Fruit fly (Drosophila melanogaster): Measurements from ENCODE around the gene CG33268.
"Not testable (repeated sequence)": the region's sequence is repeated elsewhere in the genome, so short reads cannot be mapped to it uniquely, and the experiment has no call there.

Gene CG33268

DNA sequence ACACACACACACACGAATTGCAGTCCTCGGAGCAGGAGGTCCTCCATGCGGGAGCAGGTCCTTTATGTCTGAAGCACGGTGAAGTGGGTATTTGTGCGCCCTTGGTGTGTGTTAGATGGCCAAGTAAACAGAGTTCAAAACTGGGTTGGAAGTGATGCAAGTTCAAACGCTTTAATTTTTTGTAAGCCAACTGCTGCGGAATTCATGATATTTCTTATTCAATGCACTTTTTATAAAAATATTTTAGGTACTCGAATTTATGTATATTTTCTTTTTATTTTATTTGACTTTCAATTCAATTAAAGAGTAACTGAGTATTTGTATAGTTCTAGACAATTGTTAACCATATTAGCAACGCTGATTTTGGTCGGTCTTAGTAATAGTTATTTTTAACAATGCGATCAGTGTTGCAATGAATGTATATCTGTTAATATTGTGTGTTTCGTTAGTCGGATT lies 9.0 kb upstream of the CG33268 start, which contains the start of the genes CG14137 and CG46394:
Gene CG14137 (minus strand): TSS at position 101 of the 456 bp plus-strand sequence.
Gene CG46394 (plus strand): TSS at position 406 of the 456 bp plus-strand sequence.
- TF ChIP-seq CG12605 (GFP tag; IDR thresholded peaks at IDR 0.05) (no peak), Ets98B (GFP tag; IDR thresholded peaks at IDR 0.05) (no peak), CG8159 (tag; optimal IDR thresholded peaks at IDR 0.05) (no peak), CG9948 (tag; optimal IDR thresholded peaks at IDR 0.05) (no peak), Snoo (tag; optimal IDR thresholded peaks at IDR 0.05) (no peak), CG8301 (tag; optimal IDR thresholded peaks at IDR 0.05) (no peak)

DNA sequence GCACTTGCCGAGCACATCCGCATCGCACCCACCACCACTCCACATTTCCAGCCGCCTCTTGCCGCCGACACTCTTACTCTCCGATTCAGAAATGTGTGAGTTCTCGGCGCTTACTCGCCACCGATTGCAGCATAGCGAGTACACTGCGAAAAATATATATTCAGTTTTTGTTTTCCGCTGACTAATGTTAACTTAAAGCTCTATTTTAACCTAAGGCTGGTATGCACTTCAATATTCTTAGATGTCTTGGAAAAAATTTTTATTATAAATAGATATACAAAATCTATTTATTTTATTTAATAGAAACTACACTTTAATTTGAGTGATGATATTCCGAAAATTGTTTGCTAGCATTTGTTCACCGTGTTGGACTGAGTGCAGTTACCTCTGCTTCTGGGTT lies 8.2 kb upstream of the CG33268 start:
- TF ChIP-seq CG10348 (GFP tag; IDR thresholded peaks at IDR 0.05) (no peak), EcR (GFP tag; optimal IDR thresholded peaks at IDR 0.05) (peak; percentile 52), gl (tag; optimal IDR thresholded peaks at IDR 0.05) (no peak), CG14655 (GFP tag; optimal IDR thresholded peaks at IDR 0.05) (peak; percentile 18), fd96Ca (GFP tag; IDR thresholded peaks at IDR 0.05) (no peak), CG32121 (GFP tag; IDR thresholded peaks at IDR 0.05) (no peak), Pif1A (GFP tag; optimal IDR thresholded peaks at IDR 0.05) (no peak), CG15710 (tag; optimal IDR thresholded peaks at IDR 0.05) (peak; percentile 61), Snoo (tag; optimal IDR thresholded peaks at IDR 0.05) (peak; percentile 22), Pif1B (GFP tag; optimal IDR thresholded peaks at IDR 0.05) (peak; percentile 2), rn (GFP tag; IDR thresholded peaks at IDR 0.05) (no peak), CG12605 (GFP tag; IDR thresholded peaks at IDR 0.05) (no peak), Ets98B (GFP tag; IDR thresholded peaks at IDR 0.05) (no peak), CG13204 (GFP tag; optimal IDR thresholded peaks at IDR 0.05) (peak; percentile 29), D1 (tag; optimal IDR thresholded peaks at IDR 0.05) (no peak), CG8159 (tag; optimal IDR thresholded peaks at IDR 0.05) (peak; percentile 52), CG4496 (GFP tag; IDR thresholded peaks at IDR 0.05) (0 out of 3 replicates have a peak, but pooled peaks have one; percentile 22), CG8301 (tag; optimal IDR thresholded peaks at IDR 0.05) (no peak), CG17806 (tag; optimal IDR thresholded peaks at IDR 0.05) (peak; percentile 34), CG9948 (tag; optimal IDR thresholded peaks at IDR 0.05) (peak; percentile 38), CG34367 (tag; optimal IDR thresholded peaks at IDR 0.05) (peak; percentile 18)

DNA sequence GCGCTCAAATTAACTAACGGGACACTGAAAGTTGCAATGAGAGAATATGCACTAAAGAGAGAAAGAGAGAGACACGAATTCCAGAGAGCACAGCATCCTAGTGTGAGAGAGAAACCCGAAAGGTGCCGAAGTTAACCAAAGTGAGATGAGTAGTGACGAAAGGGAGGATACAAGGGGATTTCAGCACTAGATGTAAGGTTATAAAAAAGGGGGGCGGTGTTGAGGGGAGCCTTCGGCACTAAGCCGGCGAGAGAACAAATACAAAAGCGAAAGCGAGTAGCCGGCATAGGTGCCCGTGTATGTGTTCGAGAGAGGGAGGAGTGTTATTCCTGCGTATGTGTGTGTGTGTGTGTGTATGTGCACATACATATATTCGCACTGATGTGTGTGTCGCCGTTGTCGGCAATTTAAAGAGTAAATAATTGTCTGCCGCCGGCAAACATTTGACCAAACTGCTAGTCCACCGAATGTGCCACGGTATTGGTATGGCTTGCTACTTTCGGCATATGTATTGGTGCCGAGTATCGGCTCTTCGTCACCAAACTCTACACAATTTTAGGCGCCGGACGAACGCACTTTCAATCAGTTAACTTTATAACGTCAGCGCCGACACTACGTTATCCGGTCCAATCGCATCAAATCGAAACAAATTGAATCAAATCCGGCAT lies 5.7 kb upstream of the CG33268 start, which contains the start of gene CG7368:
Gene CG7368 (plus strand): TSS at position 618 of the 668 bp plus-strand sequence.
- no peak for TF ChIP-seq Pif1B (GFP tag; optimal IDR thresholded peaks at IDR 0.05)
- TF ChIP-seq CG15710 (tag; optimal IDR thresholded peaks at IDR 0.05) = no peak
- TF ChIP-seq CG9948 (tag; optimal IDR thresholded peaks at IDR 0.05) = no peak
- no peak for TF ChIP-seq D1 (tag; optimal IDR thresholded peaks at IDR 0.05)
- TF ChIP-seq CG13204 (GFP tag; optimal IDR thresholded peaks at IDR 0.05) = peak; percentile 14
- no peak for TF ChIP-seq Pif1A (GFP tag; optimal IDR thresholded peaks at IDR 0.05)
- TF ChIP-seq CG8301 (tag; optimal IDR thresholded peaks at IDR 0.05) = no peak

DNA sequence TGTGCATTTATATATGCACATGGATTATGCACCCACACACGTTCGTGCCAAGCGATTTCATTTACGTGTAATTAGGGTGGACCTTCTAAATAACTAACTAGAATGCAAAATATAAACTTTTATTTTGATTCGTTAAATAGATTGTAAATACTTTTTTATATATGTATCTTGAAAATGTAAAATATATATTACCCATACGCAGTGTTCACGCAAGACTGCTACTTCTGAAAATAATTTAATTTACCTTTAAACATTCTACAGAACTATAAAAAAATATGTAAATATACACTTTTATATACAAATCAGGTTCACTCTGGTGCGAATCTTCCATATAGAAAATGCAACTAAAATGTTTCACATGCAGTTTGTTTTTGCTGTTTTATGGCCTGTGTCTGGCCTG lies 2.7 kb upstream of the CG33268 start:
- TF ChIP-seq rn (GFP tag; IDR thresholded peaks at IDR 0.05) (no peak), Pif1A (GFP tag; optimal IDR thresholded peaks at IDR 0.05) (no peak), Pif1B (GFP tag; optimal IDR thresholded peaks at IDR 0.05) (peak; percentile 3), CG15710 (tag; optimal IDR thresholded peaks at IDR 0.05) (peak; percentile 46), D1 (tag; optimal IDR thresholded peaks at IDR 0.05) (no peak), gl (tag; optimal IDR thresholded peaks at IDR 0.05) (no peak), CG8159 (tag; optimal IDR thresholded peaks at IDR 0.05) (peak; percentile 86), CG10348 (GFP tag; IDR thresholded peaks at IDR 0.05) (no peak), EcR (GFP tag; optimal IDR thresholded peaks at IDR 0.05) (no peak), Snoo (tag; optimal IDR thresholded peaks at IDR 0.05) (no peak), CG14655 (GFP tag; optimal IDR thresholded peaks at IDR 0.05) (peak; percentile 35), CG9948 (tag; optimal IDR thresholded peaks at IDR 0.05) (peak; percentile 40), CG13204 (GFP tag; optimal IDR thresholded peaks at IDR 0.05) (no peak), CG4496 (GFP tag; IDR thresholded peaks at IDR 0.05) (peak; percentile 55), CG32121 (GFP tag; IDR thresholded peaks at IDR 0.05) (peak; percentile 61), CG12605 (GFP tag; IDR thresholded peaks at IDR 0.05) (no peak), CG34367 (tag; optimal IDR thresholded peaks at IDR 0.05) (peak; percentile 23), CG17806 (tag; optimal IDR thresholded peaks at IDR 0.05) (peak; percentile 35), CG8301 (tag; optimal IDR thresholded peaks at IDR 0.05) (peak; percentile 27), Ets98B (GFP tag; IDR thresholded peaks at IDR 0.05) (peak; percentile 28; the same call in 1 of the 2 replicates), fd96Ca (GFP tag; IDR thresholded peaks at IDR 0.05) (no peak)

DNA sequence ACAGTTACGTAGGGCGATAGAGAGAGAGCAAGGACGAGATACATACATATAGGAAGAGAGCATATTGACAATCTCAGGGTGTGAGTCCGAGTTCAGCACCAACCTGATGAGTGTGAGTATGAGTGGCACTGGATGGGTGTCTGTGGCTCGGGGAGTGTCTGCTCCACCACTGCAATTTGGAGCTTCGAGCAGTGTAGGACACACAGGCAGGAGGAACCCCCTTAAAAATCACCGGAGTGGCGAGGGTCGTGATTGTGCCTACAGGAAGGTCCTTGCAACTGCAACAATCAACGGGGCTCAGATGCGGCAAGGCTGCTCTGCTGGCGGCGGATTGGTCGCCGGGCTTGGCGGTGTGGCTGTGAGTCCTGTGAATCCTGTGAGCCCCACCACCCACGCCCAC lies 772 bp upstream of the CG33268 start:
- TF ChIP-seq CG12605 (GFP tag; IDR thresholded peaks at IDR 0.05) (no peak), Pif1B (GFP tag; optimal IDR thresholded peaks at IDR 0.05) (no peak), CG32121 (GFP tag; IDR thresholded peaks at IDR 0.05) (no peak), CG13204 (GFP tag; optimal IDR thresholded peaks at IDR 0.05) (peak; percentile 52), CG4496 (GFP tag; IDR thresholded peaks at IDR 0.05) (no peak), D1 (tag; optimal IDR thresholded peaks at IDR 0.05) (no peak)

DNA sequence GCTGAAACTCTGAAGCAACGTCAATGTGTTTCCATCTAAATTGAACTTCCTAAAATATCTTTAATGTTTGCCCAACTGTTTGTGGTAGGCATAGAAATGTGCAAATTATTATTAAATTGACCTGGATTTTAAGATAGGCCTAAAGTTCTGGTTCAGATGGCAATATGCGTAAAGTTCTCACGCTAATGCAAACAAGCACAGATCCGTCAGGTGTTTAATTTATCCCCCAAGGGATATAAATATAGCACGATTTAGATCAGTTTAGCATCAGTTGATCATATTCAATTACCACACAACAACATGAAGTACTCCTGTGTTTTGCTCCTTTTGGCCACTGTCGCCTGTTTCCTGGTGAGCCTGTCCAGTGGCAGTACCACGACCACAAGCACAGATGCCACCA lies 1.6 kb downstream of the CG33268 start, which contains the start of gene CG7377:
Gene CG7377 (plus strand): TSS at position 301 of the 400 bp plus-strand sequence.
- not testable (repeated sequence) for TF ChIP-seq Pif1B (GFP tag; optimal IDR thresholded peaks at IDR 0.05); CG8301 (tag; optimal IDR thresholded peaks at IDR 0.05); CG9948 (tag; optimal IDR thresholded peaks at IDR 0.05)

Data from whole organism, pupa.